Fruit fly (Drosophila melanogaster) whole organism, embryonic: ENCODE data around the gene SerRS-m.

Experiments
- B-H1 ChIP-seq: fragments of 200-800 bp; sonication (Bioruptor generic); IDR thresholded peaks from 3 replicates; pipeline ENCODE4 v1.3.6; 2022; ENCODE audit warnings: missing biosample characterization, missing genetic modification characterization
- Blimp-1 ChIP-seq: fragments of 200-800 bp; sonication (Bioruptor generic); optimal IDR thresholded peaks from 3 replicates; lab custom pipeline; 2018; ENCODE audit warnings: missing biosample characterization, missing genetic modification characterization, mild to moderate bottlenecking, moderate library complexity, missing genetic modification reagents
- CG10979 ChIP-seq: fragments of 200-800 bp; sonication (Bioruptor generic); optimal IDR thresholded peaks from 2 replicates; lab custom pipeline; 2018; ENCODE audit warnings: missing biosample characterization, mild to moderate bottlenecking, missing genetic modification characterization, moderate library complexity
- CG11247 ChIP-seq: fragments of 200-800 bp; sonication (Bioruptor generic); IDR thresholded peaks from 2 replicates; pipeline ENCODE4 v1.3.6; 2022; ENCODE audit warnings: missing biosample characterization, missing genetic modification characterization
- CG11560 ChIP-seq: fragments of 200-800 bp; sonication (Bioruptor generic); IDR thresholded peaks from 3 replicates; pipeline ENCODE4 v1.3.6; 2022; ENCODE audit warnings: missing biosample characterization, missing genetic modification characterization
- CG13287 ChIP-seq: fragments of 200-800 bp; sonication (Bioruptor generic); IDR thresholded peaks from 2 replicates; pipeline ENCODE4 v1.3.6; 2022; ENCODE audit warnings: missing biosample characterization, missing genetic modification characterization; ENCODE audit not compliant: partially characterized antibody
- CG14441 ChIP-seq: fragments of 200-800 bp; sonication (Bioruptor generic); IDR thresholded peaks from 2 replicates; pipeline ENCODE4 v1.3.6; 2022; ENCODE audit warnings: missing biosample characterization, missing genetic modification characterization
- CG15514 ChIP-seq: fragments of 200-800 bp; sonication (Bioruptor generic); optimal IDR thresholded peaks from 3 replicates; lab custom pipeline; 2017; ENCODE audit warnings: missing biosample characterization, missing genetic modification characterization, mild to moderate bottlenecking, moderate library complexity, missing genetic modification reagents
- CG15696 ChIP-seq: fragments of 200-800 bp; sonication (Bioruptor generic); optimal IDR thresholded peaks from 2 replicates; lab custom pipeline; 2019; ENCODE audit warnings: missing biosample characterization, mild to moderate bottlenecking, missing genetic modification characterization, moderate library complexity
- CG16815 ChIP-seq: fragments of 200-800 bp; sonication (Bioruptor generic); optimal IDR thresholded peaks from 3 replicates; lab custom pipeline; 2017; ENCODE audit warnings: missing biosample characterization, mild to moderate bottlenecking, missing genetic modification characterization
- CG17802 ChIP-seq: fragments of 200-800 bp; sonication (Bioruptor generic); optimal IDR thresholded peaks from 2 replicates; lab custom pipeline; 2018; ENCODE audit warnings: missing biosample characterization, mild to moderate bottlenecking, missing genetic modification characterization, moderate library complexity
- CG2116 ChIP-seq: fragments of 200-800 bp; sonication (Bioruptor generic); optimal IDR thresholded peaks from 3 replicates; lab custom pipeline; 2018; ENCODE audit warnings: missing biosample characterization, mild to moderate bottlenecking, missing genetic modification characterization
- CG3163 ChIP-seq: fragments of 200-800 bp; sonication (Bioruptor generic); optimal IDR thresholded peaks from 3 replicates; lab custom pipeline; 2016; ENCODE audit warnings: missing biosample characterization, missing genetic modification characterization
- CG34422 ChIP-seq: fragments of 200-800 bp; sonication (Bioruptor generic); IDR thresholded peaks from 3 replicates; pipeline ENCODE4 v1.3.6; 2022; ENCODE audit warnings: missing biosample characterization, missing genetic modification characterization
- CG3995 ChIP-seq: fragments of 200-800 bp; sonication (Bioruptor generic); optimal IDR thresholded peaks from 3 replicates; lab custom pipeline; 2016; ENCODE audit warnings: missing biosample characterization, missing genetic modification characterization
- CG7556 ChIP-seq: fragments of 200-800 bp; sonication (Bioruptor generic); optimal IDR thresholded peaks from 2 replicates; lab custom pipeline; 2017; ENCODE audit warnings: missing biosample characterization, mild to moderate bottlenecking, missing genetic modification characterization
- CG7786 ChIP-seq: fragments of 200-800 bp; sonication (Bioruptor generic); optimal IDR thresholded peaks from 2 replicates; lab custom pipeline; 2016; ENCODE audit warnings: missing biosample characterization, missing genetic modification characterization
- CG8290 ChIP-seq, 3 experiments: fragments of 200-800 bp; sonication (Bioruptor generic); optimal IDR thresholded peaks; 2 replicates each; lab custom pipeline; 2016 to 2019; ENCODE audit warnings: missing biosample characterization in 3 of 3, missing genetic modification characterization in 3 of 3, mild to moderate bottlenecking in 2 of 3, moderate library complexity in 1 of 3
- CG9609 ChIP-seq: fragments of 200-800 bp; sonication (Bioruptor generic); optimal IDR thresholded peaks from 3 replicates; lab custom pipeline; 2016; ENCODE audit warnings: missing biosample characterization, missing genetic modification characterization
- CHES-1-like ChIP-seq: fragments of 200-800 bp; sonication (Bioruptor generic); optimal IDR thresholded peaks from 2 replicates; lab custom pipeline; 2016; ENCODE audit warnings: missing biosample characterization, missing genetic modification characterization
- Dek ChIP-seq: fragments of 200-800 bp; sonication (Bioruptor generic); optimal IDR thresholded peaks from 3 replicates; lab custom pipeline; 2019; ENCODE audit warnings: missing biosample characterization, mild to moderate bottlenecking, missing genetic modification characterization, moderate library complexity
- ERR ChIP-seq: fragments of 200-800 bp; sonication (Bioruptor generic); optimal IDR thresholded peaks from 2 replicates; lab custom pipeline; 2016; ENCODE audit warnings: missing biosample characterization, missing genetic modification characterization
- Fer1 ChIP-seq: fragments of 200-800 bp; sonication (Bioruptor generic); optimal IDR thresholded peaks from 2 replicates; lab custom pipeline; 2017; ENCODE audit warnings: missing biosample characterization, mild to moderate bottlenecking, missing genetic modification characterization
- HmgZ ChIP-seq: fragments of 200-800 bp; sonication (Bioruptor generic); optimal IDR thresholded peaks from 2 replicates; lab custom pipeline; 2018; ENCODE audit warnings: missing biosample characterization, mild to moderate bottlenecking, missing genetic modification characterization
- MTF-1 ChIP-seq: fragments of 200-800 bp; sonication (Bioruptor generic); optimal IDR thresholded peaks from 2 replicates; lab custom pipeline; 2018; ENCODE audit warnings: missing biosample characterization, mild to moderate bottlenecking, missing genetic modification characterization, borderline replicate concordance
- Pdp1 ChIP-seq, 2 experiments: fragments of 200-800 bp; sonication (Bioruptor generic); optimal IDR thresholded peaks; 3 replicates each; lab custom pipeline; 2016; ENCODE audit warnings: missing biosample characterization in 2 of 2, missing genetic modification characterization in 2 of 2, mild to moderate bottlenecking in 1 of 2, moderate library complexity in 1 of 2
- Xbp1 ChIP-seq: fragments of 200-800 bp; sonication (Bioruptor generic); optimal IDR thresholded peaks from 3 replicates; lab custom pipeline; 2016; ENCODE audit warnings: missing biosample characterization, mild to moderate bottlenecking, missing genetic modification characterization
- ac ChIP-seq: fragments of 200-800 bp; sonication (Bioruptor generic); optimal IDR thresholded peaks from 3 replicates; lab custom pipeline; 2017; ENCODE audit warnings: missing biosample characterization, mild to moderate bottlenecking, missing genetic modification characterization
- ase ChIP-seq: fragments of 200-800 bp; sonication (Bioruptor generic); IDR thresholded peaks from 3 replicates; pipeline ENCODE4 v1.3.6; 2022; ENCODE audit warnings: missing biosample characterization, missing genetic modification characterization
- caup ChIP-seq: fragments of 200-800 bp; sonication (Bioruptor generic); optimal IDR thresholded peaks from 3 replicates; lab custom pipeline; 2017; ENCODE audit warnings: missing biosample characterization, mild to moderate bottlenecking, missing genetic modification characterization, moderate library complexity; ENCODE audit not compliant: severe bottlenecking
- ci ChIP-seq: fragments of 200-800 bp; sonication (Bioruptor generic); IDR thresholded peaks from 3 replicates; pipeline ENCODE4 v1.3.6; 2022; ENCODE audit warnings: missing biosample characterization, missing genetic modification characterization
- dpn ChIP-seq, 2 experiments: fragments of 200-800 bp; sonication (Bioruptor generic); optimal IDR thresholded peaks; 3 replicates each; lab custom pipeline; 2016; ENCODE audit warnings: missing biosample characterization in 2 of 2, missing genetic modification characterization in 2 of 2
- fd102C ChIP-seq: fragments of 200-800 bp; sonication (Bioruptor generic); optimal IDR thresholded peaks from 2 replicates; lab custom pipeline; 2018; ENCODE audit warnings: missing biosample characterization, mild to moderate bottlenecking, missing genetic modification characterization, moderate library complexity
- gce ChIP-seq: fragments of 200-800 bp; sonication (Bioruptor generic); IDR thresholded peaks from 3 replicates; pipeline ENCODE4 v1.3.6; 2022; ENCODE audit warnings: missing biosample characterization, missing genetic modification characterization
- gfzf ChIP-seq: fragments of 200-800 bp; sonication (Bioruptor generic); optimal IDR thresholded peaks from 2 replicates; lab custom pipeline; 2016; ENCODE audit warnings: missing biosample characterization, mild to moderate bottlenecking, missing genetic modification characterization, moderate library complexity
- gsb ChIP-seq: fragments of 200-800 bp; sonication (Bioruptor generic); IDR thresholded peaks from 2 replicates; pipeline ENCODE4 v1.3.6; 2022; ENCODE audit warnings: missing biosample characterization, missing genetic modification characterization
- hkb ChIP-seq, 2 experiments: fragments of 200-800 bp in 1 of 2; fragments of >200 bp in 1 of 2; sonication (Bioruptor generic) in 1 of 2; IDR thresholded peaks in 1 of 2; optimal IDR thresholded peaks in 1 of 2; 2 replicates each; pipeline versions ENCODE4 v1.3.6 to Lab custom; 2017 to 2022; ENCODE audit warnings: missing biosample characterization in 1 of 2, missing genetic modification characterization in 1 of 2
- klu ChIP-seq: fragments of 200-800 bp; sonication (Bioruptor generic); IDR thresholded peaks from 2 replicates; pipeline ENCODE4 v1.3.6; 2022; ENCODE audit warnings: missing biosample characterization, missing genetic modification characterization
- lilli ChIP-seq: fragments of 200-800 bp; sonication (Bioruptor generic); optimal IDR thresholded peaks from 3 replicates; lab custom pipeline; 2016; ENCODE audit warnings: missing biosample characterization, missing genetic modification characterization
- lmd ChIP-seq: fragments of 200-800 bp; sonication (Bioruptor generic); IDR thresholded peaks from 2 replicates; pipeline ENCODE4 v1.3.6; 2022; ENCODE audit warnings: missing biosample characterization, missing genetic modification characterization
- nmo ChIP-seq: fragments of 200-800 bp; sonication (Bioruptor generic); optimal IDR thresholded peaks from 2 replicates; lab custom pipeline; 2018; ENCODE audit warnings: missing biosample characterization, mild to moderate bottlenecking, missing genetic modification characterization, moderate library complexity
- otp ChIP-seq: fragments of 200-800 bp; sonication (Bioruptor generic); IDR thresholded peaks from 3 replicates; pipeline ENCODE4, ENCODE4 v1.3.6; 2022; ENCODE audit warnings: missing biosample characterization, missing genetic modification characterization
- slou ChIP-seq: fragments of 200-800 bp; sonication (Bioruptor generic); optimal IDR thresholded peaks from 3 replicates; lab custom pipeline; 2016; ENCODE audit warnings: missing biosample characterization, missing genetic modification characterization
- sna ChIP-seq: fragments of 200-800 bp; sonication (Bioruptor generic); IDR thresholded peaks from 2 replicates; pipeline ENCODE4 v1.3.6; 2022; ENCODE audit warnings: missing biosample characterization, missing genetic modification characterization; ENCODE audit not compliant: partially characterized antibody
- tin ChIP-seq: fragments of 200-800 bp; sonication (Bioruptor generic); optimal IDR thresholded peaks from 3 replicates; lab custom pipeline; 2016; ENCODE audit warnings: missing biosample characterization, missing genetic modification characterization
- unc-4 ChIP-seq: fragments of 200-800 bp; sonication (Bioruptor generic); IDR thresholded peaks from 2 replicates; pipeline ENCODE4 v1.3.6; 2022; ENCODE audit warnings: missing biosample characterization, missing genetic modification characterization; ENCODE audit not compliant: partially characterized antibody
- vnd ChIP-seq: fragments of 200-800 bp; sonication (Bioruptor generic); IDR thresholded peaks from 3 replicates; pipeline ENCODE4 v1.3.6; 2022; ENCODE audit warnings: missing biosample characterization, missing genetic modification characterization; ENCODE audit not compliant: partially characterized antibody
- zfh2 ChIP-seq: fragments of 200-800 bp; sonication (Bioruptor generic); optimal IDR thresholded peaks from 2 replicates; lab custom pipeline; 2016; ENCODE audit warnings: missing biosample characterization, missing genetic modification characterization

Gene SerRS-m

dm6 chr3R:15332994-15333393 lies 7.5 kb upstream of the SerRS-m start, which contains the start of the genes Fkbp39 and Cyfip (continued):
- TF ChIP-seq nmo (peak; percentile 76), tin (GFP tag; lab: Kevin White, UChicago) (peak; percentile 40), hkb (optimal IDR thresholded peaks at IDR 0.05; lab: Kevin White, UChicago) (no peak), hkb (GFP tag; IDR thresholded peaks at IDR 0.05; lab: Robert Waterston, UW) (0 out of 2 replicates have a peak, but pooled peaks have one; percentile 13), CG34422 (peak; percentile 94), CG3995 (peak; percentile 18), klu (GFP tag; lab: Robert Waterston, UW) (no peak), ci (GFP tag; lab: Robert Waterston, UW) (peak; percentile 67; the same call in 2 of the 3 replicates), CG8290 (GFP tag; optimal IDR thresholded peaks at IDR 0.05; lab: Kevin White, UChicago) (no peak), CG8290 (tag; optimal IDR thresholded peaks at IDR 0.05; lab: Kevin White, UChicago) (no peak), otp (GFP tag; lab: Robert Waterston, UW) (no peak), Fer1 (GFP tag; lab: Kevin White, UChicago) (peak; percentile 69), vnd (GFP tag; lab: Robert Waterston, UW) (peak; percentile 44; the same call in 1 of the 3 replicates), CHES-1-like (GFP tag; lab: Kevin White, UChicago) (peak; percentile 92), lmd (GFP tag; lab: Robert Waterston, UW) (no peak; the same call in 1 of the 2 replicates), gsb (no peak), CG7786 (GFP tag; lab: Kevin White, UChicago) (peak; percentile 34), B-H1 (no peak), sna (GFP tag; lab: Robert Waterston, UW) (peak; percentile 54; the same call in 1 of the 2 replicates), CG13287 (GFP tag; lab: Robert Waterston, UW) (peak; percentile 85), Dek (peak; percentile 30), CG16815 (GFP tag; lab: Kevin White, UChicago) (no peak), CG15514 (GFP tag; lab: Kevin White, UChicago) (peak; percentile 97), CG9609 (GFP tag; lab: Kevin White, UChicago) (peak; percentile 44), CG7556 (peak; percentile 7), lilli (GFP tag; lab: Kevin White, UChicago) (peak; percentile 74), ERR (GFP tag; lab: Kevin White, UChicago) (peak; percentile 62), CG10979 (tag; lab: Kevin White, UChicago) (peak; percentile 21), CG17802 (tag; lab: Kevin White, UChicago) (no peak), ac (GFP tag; lab: Kevin White, UChicago) (no peak), MTF-1 (GFP tag; lab: Kevin White, UChicago) (no peak), zfh2 (GFP tag; lab: Kevin White, UChicago) (peak; percentile 76), unc-4 (GFP tag; lab: Robert Waterston, UW) (peak; percentile 77), dpn (GFP tag; optimal IDR thresholded peaks at IDR 0.05; lab: Kevin White, UChicago) (peak; percentile 41 to 57), CG11247 (GFP tag; lab: Robert Waterston, UW) (0 out of 2 replicates have a peak, but pooled peaks have one; percentile 20), CG2116 (GFP tag; lab: Kevin White, UChicago) (peak; percentile 89), Xbp1 (GFP tag; lab: Kevin White, UChicago) (peak; percentile 65), CG15696 (tag; lab: Kevin White, UChicago) (no peak), gfzf (GFP tag; lab: Kevin White, UChicago) (peak; percentile 98), HmgZ (tag; lab: Kevin White, UChicago) (peak; percentile 91), Blimp-1 (GFP tag; lab: Kevin White, UChicago) (no peak), fd102C (GFP tag; lab: Kevin White, UChicago) (peak; percentile 4), CG14441 (GFP tag; lab: Robert Waterston, UW) (no peak), CG3163 (GFP tag; lab: Kevin White, UChicago) (peak; percentile 39), CG11560 (tag; lab: Robert Waterston, UW) (peak; percentile 74; the same call in 2 of the 3 replicates), ase (0 out of 3 replicates have a peak, but pooled peaks have one; percentile 27), gce (GFP tag; lab: Robert Waterston, UW) (no peak), slou (GFP tag; lab: Kevin White, UChicago) (peak; percentile 20), caup (GFP tag; lab: Kevin White, UChicago) (peak; percentile 64), Pdp1 (GFP tag; optimal IDR thresholded peaks at IDR 0.05; lab: Kevin White, UChicago) (peak; percentile 30 to 90)
